Worm (Caenorhabditis elegans) whole organism, early embryonic: Measurements from ENCODE around the gene nhr-90.

Experiments used
- B0310.2 ChIP-seq: sonication (generic microtip); optimal IDR thresholded peaks from 2 replicates; lab custom pipeline; 2016; ENCODE audit warnings: mild to moderate bottlenecking, missing genetic modification characterization, missing compliant biosample characterization
- F13C5.2 ChIP-seq: sonication (generic microtip); optimal IDR thresholded peaks from 2 replicates; lab custom pipeline; 2017; ENCODE audit warnings: mild to moderate bottlenecking, missing genetic modification characterization, inconsistent platforms, missing compliant biosample characterization
- aly-1 ChIP-seq: sonication (generic microtip); optimal IDR thresholded peaks from 2 replicates; lab custom pipeline; 2016; ENCODE audit warnings: missing genetic modification characterization, missing compliant biosample characterization
- ama-1 ChIP-seq: fragments of 150-350 bp; optimal IDR thresholded peaks from 2 replicates; lab custom pipeline; 2014
- ets-7 ChIP-seq: sonication (generic microtip); optimal IDR thresholded peaks from 2 replicates; lab custom pipeline; 2016; ENCODE audit warnings: missing genotype, missing genetic modification characterization, missing compliant biosample characterization
- flt-1 ChIP-seq: fragments of 200-800 bp; sonication (Bioruptor generic); IDR thresholded peaks from 2 replicates; pipeline ENCODE4 v1.3.6; 2022; ENCODE audit warnings: missing genetic modification characterization, missing compliant biosample characterization
- hmg-4 ChIP-seq: fragments of 200-800 bp; sonication (Bioruptor generic); optimal IDR thresholded peaks from 2 replicates; lab custom pipeline; 2018; ENCODE audit warnings: mild to moderate bottlenecking, missing genetic modification characterization, missing compliant biosample characterization
- sea-1 ChIP-seq: fragments of 200-800 bp; sonication (Bioruptor generic); conservative IDR thresholded peaks from 2 replicates; pipeline ENCODE4 v1.3.6; 2022; ENCODE audit warnings: missing genetic modification characterization, missing compliant biosample characterization
- tbx-11 ChIP-seq: fragments of 200-800 bp; sonication (Bioruptor generic); IDR thresholded peaks from 2 replicates; pipeline ENCODE4 v1.3.6; 2022; ENCODE audit warnings: missing genetic modification characterization, missing compliant biosample characterization
- tra-4 ChIP-seq: sonication (generic microtip); optimal IDR thresholded peaks from 2 replicates; lab custom pipeline; 2017; ENCODE audit warnings: missing genetic modification characterization, missing compliant biosample characterization

DNA sequence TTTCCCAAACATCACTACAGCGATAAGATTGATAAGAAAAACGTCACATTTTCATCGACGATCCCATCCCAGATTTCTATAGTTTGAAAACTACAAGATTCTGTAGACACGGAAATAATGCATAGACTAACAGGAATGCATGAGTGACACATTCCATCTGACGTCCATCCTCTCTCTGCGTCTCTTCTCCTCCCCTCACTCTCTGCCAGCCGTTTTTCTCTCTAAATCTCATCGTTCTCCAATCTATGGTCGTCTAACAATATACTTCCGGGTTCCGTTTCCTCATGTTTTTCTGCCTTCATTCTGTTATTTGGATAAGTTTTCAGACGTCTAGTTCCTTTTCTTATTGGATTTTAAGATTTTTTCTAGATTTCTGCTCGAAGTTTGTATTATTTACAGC, 8.7 kb downstream of the nhr-90 start, which contains the start of gene F48G7.4:
- TF ChIP-seq F13C5.2 (tag; lab: Kevin White, UChicago) (no peak), hmg-4 (no peak), tra-4 (tag; lab: Kevin White, UChicago) (no peak), B0310.2 (tag; lab: Kevin White, UChicago) (no peak), ama-1 (lab: Kevin White, UChicago) (no peak), tbx-11 (GFP tag; lab: Robert Waterston, UW) (no peak), flt-1 (GFP tag; lab: Robert Waterston, UW) (no peak), ets-7 (tag; lab: Kevin White, UChicago) (no peak), aly-1 (tag; lab: Kevin White, UChicago) (no peak), sea-1 (GFP tag; lab: Robert Waterston, UW) (no peak)
